Worm (Caenorhabditis elegans) whole organism, midembryonic: ENCODE data around the gene ZK688.7.

Source experiments
- cog-1 ChIP-seq: sonication (generic microtip); optimal IDR thresholded peaks from 2 replicates; lab custom pipeline; 2016; ENCODE audit warnings: missing genetic modification characterization, missing compliant biosample characterization
- flt-1 ChIP-seq: fragments of 200-800 bp; sonication (Bioruptor generic); IDR thresholded peaks from 2 replicates; pipeline ENCODE4 v1.3.6; 2022; ENCODE audit warnings: missing genetic modification characterization, missing compliant biosample characterization
- klf-2 ChIP-seq: fragments of 200-800 bp; sonication (Bioruptor generic); conservative IDR thresholded peaks from 2 replicates; pipeline ENCODE4 v1.3.6; 2022; ENCODE audit warnings: missing genetic modification reagents, missing genetic modification characterization, missing compliant biosample characterization
- med-1 ChIP-seq: sonication (generic microtip); optimal IDR thresholded peaks from 2 replicates; lab custom pipeline; 2017; ENCODE audit warnings: missing genetic modification characterization, mild to moderate bottlenecking, missing compliant biosample characterization, antibody characterized with exemption, missing genetic modification reagents; ENCODE audit not compliant: insufficient read depth
- ref-1 ChIP-seq: fragments of 200-800 bp; sonication (Bioruptor generic); conservative IDR thresholded peaks from 2 replicates; pipeline ENCODE4 v1.3.6; 2022; ENCODE audit warnings: missing genetic modification reagents, missing genetic modification characterization, missing compliant biosample characterization
- ztf-23 ChIP-seq: fragments of 200-800 bp; sonication (Bioruptor generic); IDR thresholded peaks from 2 replicates; pipeline ENCODE4 v1.3.6; 2022; ENCODE audit warnings: missing genetic modification reagents, missing genetic modification characterization, missing compliant biosample characterization

ce11 chrIII:7878852-7879329 is 32.5 kb downstream of the ZK688.7 start, which contains the start of gene sup-18:
- TF ChIP-seq klf-2 (GFP tag; lab: Robert Waterston, UW) (no peak), ref-1 (no peak), ztf-23 (GFP tag; lab: Robert Waterston, UW) (no peak), flt-1 (GFP tag; lab: Robert Waterston, UW) (no peak), cog-1 (no peak), med-1 (GFP tag; lab: Kevin White, UChicago) (no peak)
